Fruit fly (Drosophila melanogaster): ENCODE data around the gene eater.

The eater gene

dm6 chr3R:27069810-27070625 is 29.5 kb downstream of the eater start, which contains the start of gene spz (continued):
- TF ChIP-seq CG16813 (GFP tag; IDR thresholded peaks at IDR 0.05; ENCODE audit: partially characterized antibody) (no peak), phol (tag; optimal IDR thresholded peaks at IDR 0.05) (no peak), trem (tag; optimal IDR thresholded peaks at IDR 0.05) (no peak), HLH54F (GFP tag; optimal IDR thresholded peaks at IDR 0.05) (no peak), Dp (GFP tag; optimal IDR thresholded peaks at IDR 0.05) (no peak), CG2199 (GFP tag; IDR thresholded peaks at IDR 0.05) (no peak), NC2β (GFP tag; optimal IDR thresholded peaks at IDR 0.05) (no peak), CG5245 (GFP tag; optimal IDR thresholded peaks at IDR 0.05) (no peak), CrebB (tag; optimal IDR thresholded peaks at IDR 0.05) (no peak), CG9727 (GFP tag; optimal IDR thresholded peaks at IDR 0.05) (no peak), eyg (GFP tag; optimal IDR thresholded peaks at IDR 0.05) (no peak), CG15479 (GFP tag; optimal IDR thresholded peaks at IDR 0.05) (no peak), danr (GFP tag; IDR thresholded peaks at IDR 0.05) (no peak), Hsf (GFP tag; optimal IDR thresholded peaks at IDR 0.05) (peak; percentile 24), pita (GFP tag; optimal IDR thresholded peaks at IDR 0.05) (no peak), sqz (GFP tag; optimal IDR thresholded peaks at IDR 0.05) (no peak), CG12659 (GFP tag; optimal IDR thresholded peaks at IDR 0.05) (no peak), CG31441 (GFP tag; IDR thresholded peaks at IDR 0.05) (no peak), dm (GFP tag; optimal IDR thresholded peaks at IDR 0.05) (no peak), CG6654 (GFP tag; optimal IDR thresholded peaks at IDR 0.05) (no peak), CG11093 (GFP tag; IDR thresholded peaks at IDR 0.05) (no peak), hth (optimal IDR thresholded peaks at IDR 0.05) (no peak), odd (GFP tag; optimal IDR thresholded peaks at IDR 0.05) (no peak), CG10979 (tag; optimal IDR thresholded peaks at IDR 0.05) (no peak), Doc3 (GFP tag; IDR thresholded peaks at IDR 0.05; ENCODE audit: partially characterized antibody) (0 out of 3 replicates have a peak, but pooled peaks have one; percentile 28), nmo (GFP tag; optimal IDR thresholded peaks at IDR 0.05) (peak; percentile 7), CG7963 (GFP tag; IDR thresholded peaks at IDR 0.05; ENCODE audit: partially characterized antibody) (no peak), luna (GFP tag; optimal IDR thresholded peaks at IDR 0.05) (no peak), CG2889 (GFP tag; IDR thresholded peaks at IDR 0.05) (no peak), CG12391 (tag; optimal IDR thresholded peaks at IDR 0.05) (no peak), CG3407 (GFP tag; optimal IDR thresholded peaks at IDR 0.05) (no peak), gcm2 (GFP tag; optimal IDR thresholded peaks at IDR 0.05) (no peak), CG43689 (GFP tag; IDR thresholded peaks at IDR 0.05) (no peak), so (GFP tag; IDR thresholded peaks at IDR 0.05) (no peak), mam (GFP tag; optimal IDR thresholded peaks at IDR 0.05) (no peak), Nf-YA (GFP tag; IDR thresholded peaks at IDR 0.05) (no peak), ap (GFP tag; IDR thresholded peaks at IDR 0.05) (no peak), Scr (GFP tag; IDR thresholded peaks at IDR 0.05; ENCODE audit: partially characterized antibody) (no peak), fu2 (GFP tag; optimal IDR thresholded peaks at IDR 0.05) (no peak), CG34376 (GFP tag; optimal IDR thresholded peaks at IDR 0.05) (peak; percentile 22), CG4730 (GFP tag; IDR thresholded peaks at IDR 0.05) (no peak), Gug (GFP tag; IDR thresholded peaks at IDR 0.05) (no peak), nau (GFP tag; optimal IDR thresholded peaks at IDR 0.05) (no peak), Lhr (GFP tag; optimal IDR thresholded peaks at IDR 0.05) (no peak), pnt (GFP tag; optimal IDR thresholded peaks at IDR 0.05) (no peak), Fer1 (GFP tag; optimal IDR thresholded peaks at IDR 0.05) (no peak), Fer3 (tag; optimal IDR thresholded peaks at IDR 0.05) (no peak), ato (GFP tag; IDR thresholded peaks at IDR 0.05; ENCODE audit: partially characterized antibody) (no peak), Spps (tag; optimal IDR thresholded peaks at IDR 0.05) (no peak), da (GFP tag; optimal IDR thresholded peaks at IDR 0.05) (no peak)
